Worm (Caenorhabditis elegans): ENCODE results near the gene srlf-22.
"Not testable (repeated sequence)": the region's sequence is repeated elsewhere in the genome, so short reads cannot be mapped to it uniquely, and the experiment has no call there.

Gene srlf-22

DNA sequence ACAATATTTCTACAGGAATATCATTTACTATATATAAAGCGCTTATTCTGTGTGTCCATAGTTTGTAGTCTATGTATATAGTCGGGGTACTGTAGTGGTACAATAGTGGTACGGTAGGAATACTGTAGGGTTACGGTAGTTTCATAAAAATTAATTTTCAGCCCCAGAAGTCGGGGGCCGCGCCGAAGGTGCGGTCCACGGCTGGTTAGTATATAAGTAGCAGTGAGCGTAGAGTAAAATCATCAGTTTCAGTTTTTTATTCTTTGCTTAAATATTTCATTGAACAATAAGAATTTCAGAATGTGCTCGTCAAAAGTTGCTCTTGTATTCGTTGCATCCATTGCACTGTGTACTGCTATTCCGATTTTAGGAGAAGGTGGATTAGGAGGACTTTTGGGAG is at the start of gene srlf-22:
TSS of gene srlf-22 (plus strand) at position 301 of the 400 bp plus-strand sequence.
- TF ChIP-seq fkh-10 (GFP tag; optimal IDR thresholded peaks at IDR 0.05); pat-9 (tag; optimal IDR thresholded peaks at IDR 0.05); nhr-11 (tag; optimal IDR thresholded peaks at IDR 0.05): not testable (repeated sequence)

ce11 chrV:842611-843010 is 48.3 kb upstream of the srlf-22 start:
- TF ChIP-seq tbx-2 (tag; optimal IDR thresholded peaks at IDR 0.05) (no peak), hlh-8 (tag; optimal IDR thresholded peaks at IDR 0.05) (no peak), ceh-34 (tag; optimal IDR thresholded peaks at IDR 0.05) (no peak), nhr-11 (tag; optimal IDR thresholded peaks at IDR 0.05) (no peak), dve-1 (tag; optimal IDR thresholded peaks at IDR 0.05) (no peak), F13H6.1 (tag; optimal IDR thresholded peaks at IDR 0.05) (no peak), ama-1 (optimal IDR thresholded peaks at IDR 0.05) (no peak), mec-3 (tag; optimal IDR thresholded peaks at IDR 0.05; ENCODE audit: borderline replicate concordance) (no peak), ceh-9 (tag; optimal IDR thresholded peaks at IDR 0.05) (no peak), C08G9.2 (tag; optimal IDR thresholded peaks at IDR 0.05) (no peak), unc-55 (GFP tag; optimal IDR thresholded peaks at IDR 0.05) (no peak), hlh-15 (tag; optimal IDR thresholded peaks at IDR 0.05) (no peak), hlh-30 (tag; optimal IDR thresholded peaks at IDR 0.05; ENCODE audit: insufficient read depth) (no peak)

DNA sequence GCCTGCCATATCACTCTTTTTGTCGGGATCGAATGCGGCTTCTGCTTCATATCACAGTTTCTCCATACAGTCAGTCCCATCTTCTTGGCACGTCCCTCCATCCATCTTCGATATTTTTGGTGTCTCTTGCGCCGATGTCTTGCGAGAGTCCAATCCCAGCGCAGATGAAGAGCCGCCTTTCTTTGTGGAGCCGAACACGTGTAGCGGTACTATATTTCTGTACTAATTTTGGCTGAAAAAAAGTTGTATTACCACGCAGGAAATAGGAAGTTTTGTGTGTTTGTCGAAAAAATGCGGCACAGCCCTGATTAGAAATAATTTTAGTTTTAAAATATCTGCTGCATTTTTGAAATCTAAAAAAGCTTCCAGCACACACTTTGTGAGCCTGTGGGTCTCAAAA is 47.8 kb upstream of the srlf-22 start, which contains the start of gene K09C6.8:
TSS of gene K09C6.8 (minus strand) at position 101 of the 400 bp plus-strand sequence.
- TF ChIP-seq eyg-1, zip-5, elt-2 (tag; optimal IDR thresholded peaks at IDR 0.05): not testable (repeated sequence)

ce11 chrV:847521-847920 is 43.4 kb upstream of the srlf-22 start, which contains the start of gene srbc-13:
Gene srbc-13 (plus strand): TSS chrV:847821.
- no peak for TF ChIP-seq hlh-30 (tag; optimal IDR thresholded peaks at IDR 0.05; ENCODE audit: insufficient read depth)
- TF ChIP-seq tbx-7 (tag; optimal IDR thresholded peaks at IDR 0.05): no peak
- no peak for TF ChIP-seq rnt-1 (tag; optimal IDR thresholded peaks at IDR 0.05)
- no peak for TF ChIP-seq sox-4 (tag; optimal IDR thresholded peaks at IDR 0.05)
- no peak for TF ChIP-seq K09A11.1 (tag; optimal IDR thresholded peaks at IDR 0.05; ENCODE audit: insufficient read depth)
- no peak for TF ChIP-seq tbx-2 (tag; optimal IDR thresholded peaks at IDR 0.05)
- TF ChIP-seq sdc-2 (tag; optimal IDR thresholded peaks at IDR 0.05): no peak

DNA sequence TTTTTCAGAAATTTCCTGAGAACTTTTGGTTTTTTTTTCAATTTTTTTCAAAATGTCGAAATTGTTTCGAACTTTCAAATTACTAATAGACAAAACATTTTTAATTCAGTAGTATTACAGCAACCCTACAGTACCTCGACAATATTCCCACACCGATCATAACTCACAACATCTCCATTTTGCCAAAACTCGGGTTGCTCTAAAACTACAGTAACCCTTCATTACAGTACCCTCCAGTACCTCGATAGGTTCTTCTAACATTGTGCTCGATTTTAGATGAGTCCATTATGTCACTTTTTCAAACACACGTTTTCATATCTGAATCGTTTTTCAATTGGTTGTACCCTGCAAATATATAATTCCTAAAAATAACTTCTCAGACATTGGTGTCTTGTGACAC is 41.9 kb upstream of the srlf-22 start:
- no peak for TF ChIP-seq zip-5 (tag; optimal IDR thresholded peaks at IDR 0.05)
- TF ChIP-seq sox-2 (GFP tag; IDR thresholded peaks at IDR 0.05): no peak
- no peak for TF ChIP-seq nfya-1 (tag; optimal IDR thresholded peaks at IDR 0.05)
- no peak for TF ChIP-seq ttx-3 (tag; optimal IDR thresholded peaks at IDR 0.05)

DNA sequence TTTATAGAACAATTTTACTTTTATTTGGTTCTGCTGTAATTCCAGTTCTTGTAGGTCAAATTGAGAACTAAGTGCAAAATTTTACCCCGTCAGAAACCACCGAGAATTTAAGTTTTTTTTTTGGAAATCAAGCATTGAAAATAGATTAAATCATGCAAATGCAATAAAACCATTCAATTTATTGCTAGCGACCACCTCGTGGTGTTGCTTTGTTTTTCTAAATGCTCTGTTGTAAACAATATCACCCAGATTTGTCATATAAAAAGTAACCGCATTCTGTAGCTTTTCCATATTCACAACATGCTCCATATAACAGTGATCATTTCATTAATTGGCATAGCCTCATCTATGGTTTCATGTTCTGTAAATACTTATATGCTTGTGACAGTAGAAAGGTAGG is 41.4 kb upstream of the srlf-22 start, which contains the start of gene srbc-12:
TSS of gene srbc-12 (plus strand) at position 301 of the 400 bp plus-strand sequence.
- no peak for TF ChIP-seq ahr-1 (tag; optimal IDR thresholded peaks at IDR 0.05)
- no peak for TF ChIP-seq sdc-2 (tag; optimal IDR thresholded peaks at IDR 0.05)
- TF ChIP-seq ceh-14 (tag; optimal IDR thresholded peaks at IDR 0.05): no peak
- TF ChIP-seq lin-11 (tag; optimal IDR thresholded peaks at IDR 0.05): no peak
- TF ChIP-seq ceh-34 (tag; optimal IDR thresholded peaks at IDR 0.05): no peak
- no peak for TF ChIP-seq Y22D7AL.16 (tag; optimal IDR thresholded peaks at IDR 0.05)
- no peak for TF ChIP-seq eyg-1 (tag; optimal IDR thresholded peaks at IDR 0.05)
- no peak for TF ChIP-seq hlh-8 (tag; optimal IDR thresholded peaks at IDR 0.05)
- no peak for TF ChIP-seq nhr-11 (tag; optimal IDR thresholded peaks at IDR 0.05)
- TF ChIP-seq F13H6.1 (tag; optimal IDR thresholded peaks at IDR 0.05): no peak
- no peak for TF ChIP-seq gmeb-2 (tag; optimal IDR thresholded peaks at IDR 0.05)
- no peak for TF ChIP-seq nfya-1 (tag; optimal IDR thresholded peaks at IDR 0.05)
- no peak for TF ChIP-seq fkh-10 (GFP tag; optimal IDR thresholded peaks at IDR 0.05)
- no peak for TF ChIP-seq ceh-30 (tag; optimal IDR thresholded peaks at IDR 0.05)
- TF ChIP-seq pha-4 (tag; optimal IDR thresholded peaks at IDR 0.05): no peak
